Worm (Caenorhabditis elegans) whole organism, late embryonic: Measurements from ENCODE around the gene F10C2.5.

Experiments used
- C08G9.2 ChIP-seq: sonication (generic microtip); optimal IDR thresholded peaks from 2 replicates; lab custom pipeline; 2016; ENCODE audit warnings: mild to moderate bottlenecking, missing genetic modification characterization, moderate library complexity, missing compliant biosample characterization
- C38D4.7 ChIP-seq: fragments of 200-800 bp; sonication (Bioruptor generic); optimal IDR thresholded peaks from 2 replicates; lab custom pipeline; 2018; ENCODE audit warnings: mild to moderate bottlenecking, missing genetic modification characterization, moderate library complexity, missing compliant biosample characterization
- F13H6.1 ChIP-seq: sonication (generic microtip); optimal IDR thresholded peaks from 2 replicates; lab custom pipeline; 2016; ENCODE audit warnings: missing genetic modification characterization, missing compliant biosample characterization
- T23F11.4 ChIP-seq: fragments of 200-800 bp; sonication (Bioruptor generic); optimal IDR thresholded peaks from 2 replicates; lab custom pipeline; 2018; ENCODE audit warnings: mild to moderate bottlenecking, missing genetic modification characterization, missing compliant biosample characterization
- ahr-1 ChIP-seq: sonication (generic microtip); optimal IDR thresholded peaks from 2 replicates; lab custom pipeline; 2016; ENCODE audit warnings: missing genetic modification characterization, missing compliant biosample characterization
- ama-1 ChIP-seq: fragments of 150-350 bp; optimal IDR thresholded peaks from 2 replicates; lab custom pipeline; 2014
- ceh-14 ChIP-seq: sonication (generic microtip); optimal IDR thresholded peaks from 2 replicates; lab custom pipeline; 2016; ENCODE audit warnings: missing genotype, missing genetic modification characterization, missing compliant biosample characterization
- ceh-18 ChIP-seq: sonication (generic microtip); optimal IDR thresholded peaks from 2 replicates; lab custom pipeline; 2016; ENCODE audit warnings: missing genetic modification characterization, missing compliant biosample characterization
- ceh-2 ChIP-seq: sonication (generic microtip); optimal IDR thresholded peaks from 2 replicates; lab custom pipeline; 2016; ENCODE audit warnings: missing genotype, missing genetic modification characterization, missing compliant biosample characterization
- ceh-22 ChIP-seq: sonication (generic microtip); optimal IDR thresholded peaks from 2 replicates; lab custom pipeline; 2017; ENCODE audit warnings: missing biosample characterization, missing genetic modification characterization
- ceh-24 ChIP-seq: sonication (generic microtip); optimal IDR thresholded peaks from 2 replicates; lab custom pipeline; 2016; ENCODE audit warnings: mild to moderate bottlenecking, missing genetic modification characterization, missing compliant biosample characterization
- ceh-31 ChIP-seq: sonication (generic microtip); optimal IDR thresholded peaks from 2 replicates; lab custom pipeline; 2016; ENCODE audit warnings: missing genetic modification characterization, missing compliant biosample characterization
- ceh-34 ChIP-seq: sonication (generic microtip); optimal IDR thresholded peaks from 2 replicates; lab custom pipeline; 2016; ENCODE audit warnings: mild to moderate bottlenecking, missing genetic modification characterization, missing compliant biosample characterization
- ceh-6 ChIP-seq: fragments of 200-800 bp; sonication (Bioruptor generic); optimal IDR thresholded peaks from 2 replicates; lab custom pipeline; 2018; ENCODE audit warnings: mild to moderate bottlenecking, missing genetic modification characterization, missing compliant biosample characterization
- ceh-9 ChIP-seq: sonication (generic microtip); optimal IDR thresholded peaks from 2 replicates; lab custom pipeline; 2016; ENCODE audit warnings: mild to moderate bottlenecking, missing genetic modification characterization, inconsistent platforms, missing compliant biosample characterization
- che-1 ChIP-seq: sonication (generic microtip); optimal IDR thresholded peaks from 2 replicates; lab custom pipeline; 2016; ENCODE audit warnings: mild to moderate bottlenecking, missing genetic modification characterization, missing compliant biosample characterization
- dmd-4 ChIP-seq: sonication (generic microtip); optimal IDR thresholded peaks from 2 replicates; lab custom pipeline; 2016; ENCODE audit warnings: borderline replicate concordance, missing genetic modification characterization, missing compliant biosample characterization
- elt-4 ChIP-seq: sonication (generic microtip); optimal IDR thresholded peaks from 2 replicates; lab custom pipeline; 2016; ENCODE audit warnings: missing genetic modification characterization, missing compliant biosample characterization
- eyg-1 ChIP-seq: sonication (generic microtip); optimal IDR thresholded peaks from 2 replicates; lab custom pipeline; 2016; ENCODE audit warnings: missing genotype, missing genetic modification characterization, missing compliant biosample characterization
- fax-1 ChIP-seq: sonication (generic microtip); optimal IDR thresholded peaks from 2 replicates; lab custom pipeline; 2016; ENCODE audit warnings: missing genotype, missing genetic modification characterization, missing compliant biosample characterization
- fkh-10 ChIP-seq: fragments of 150-350 bp; optimal IDR thresholded peaks from 2 replicates; lab custom pipeline; 2014; ENCODE audit warnings: missing biosample characterization, missing genetic modification reagents, missing genetic modification characterization
- hlh-15 ChIP-seq: sonication (generic microtip); optimal IDR thresholded peaks from 2 replicates; lab custom pipeline; 2016; ENCODE audit warnings: missing genetic modification characterization, missing compliant biosample characterization
- hlh-6 ChIP-seq: sonication (generic microtip); optimal IDR thresholded peaks from 2 replicates; lab custom pipeline; 2016; ENCODE audit warnings: missing genotype, missing genetic modification characterization, missing compliant biosample characterization
- lin-11 ChIP-seq: fragments of 200-800 bp; sonication (Bioruptor generic); optimal IDR thresholded peaks from 2 replicates; lab custom pipeline; 2018; ENCODE audit warnings: mild to moderate bottlenecking, missing genetic modification characterization, missing compliant biosample characterization
- nfya-1 ChIP-seq: sonication (generic microtip); optimal IDR thresholded peaks from 2 replicates; lab custom pipeline; 2017; ENCODE audit warnings: missing genetic modification characterization, mild to moderate bottlenecking, missing compliant biosample characterization, antibody characterized with exemption, moderate library complexity
- nhr-232 ChIP-seq: sonication (generic microtip); optimal IDR thresholded peaks from 2 replicates; lab custom pipeline; 2016; ENCODE audit warnings: missing genetic modification characterization, missing compliant biosample characterization
- npax-4 ChIP-seq: sonication (generic microtip); optimal IDR thresholded peaks from 2 replicates; lab custom pipeline; 2016; ENCODE audit warnings: missing genetic modification characterization, missing compliant biosample characterization
- odd-2 ChIP-seq: sonication (generic microtip); optimal IDR thresholded peaks from 2 replicates; lab custom pipeline; 2017; ENCODE audit warnings: antibody characterized with exemption, mild to moderate bottlenecking, missing genetic modification characterization, missing compliant biosample characterization
- pat-9 ChIP-seq: fragments of 200-800 bp; sonication (Bioruptor generic); optimal IDR thresholded peaks from 2 replicates; lab custom pipeline; 2018; ENCODE audit warnings: mild to moderate bottlenecking, missing genetic modification characterization, moderate library complexity, missing compliant biosample characterization
- pha-2 ChIP-seq: sonication (generic microtip); optimal IDR thresholded peaks from 2 replicates; lab custom pipeline; 2017; ENCODE audit warnings: mild to moderate bottlenecking, missing genetic modification characterization, missing compliant biosample characterization
- pros-1 ChIP-seq: fragments of 150-350 bp; optimal IDR thresholded peaks from 2 replicates; lab custom pipeline; 2014; ENCODE audit warnings: missing biosample characterization, missing genetic modification reagents, missing genetic modification characterization
- ref-2 ChIP-seq: sonication (generic microtip); optimal IDR thresholded peaks from 2 replicates; lab custom pipeline; 2016; ENCODE audit warnings: missing genetic modification characterization, missing compliant biosample characterization
- sdc-2 ChIP-seq: sonication (generic microtip); optimal IDR thresholded peaks from 2 replicates; lab custom pipeline; 2016; ENCODE audit warnings: missing genotype, missing genetic modification characterization, missing compliant biosample characterization
- sox-2 ChIP-seq: fragments of 200-800 bp; sonication (Bioruptor generic); IDR thresholded peaks from 2 replicates; pipeline ENCODE4 v1.3.6; 2022; ENCODE audit warnings: missing genetic modification reagents, missing genetic modification characterization, missing compliant biosample characterization
- syd-9 ChIP-seq: sonication (generic microtip); optimal IDR thresholded peaks from 2 replicates; lab custom pipeline; 2016; ENCODE audit warnings: mild to moderate bottlenecking, missing genetic modification characterization, moderate library complexity, missing compliant biosample characterization
- tbx-2 ChIP-seq: sonication (generic microtip); optimal IDR thresholded peaks from 2 replicates; lab custom pipeline; 2016; ENCODE audit warnings: missing genetic modification characterization, missing compliant biosample characterization
- ttx-3 ChIP-seq: sonication (generic microtip); optimal IDR thresholded peaks from 2 replicates; lab custom pipeline; 2016; ENCODE audit warnings: missing genetic modification reagents, missing genetic modification characterization, missing compliant biosample characterization
- unc-42 ChIP-seq: sonication (generic microtip); optimal IDR thresholded peaks from 2 replicates; lab custom pipeline; 2016; ENCODE audit warnings: missing genotype, missing genetic modification characterization, missing compliant biosample characterization

Gene F10C2.5

DNA sequence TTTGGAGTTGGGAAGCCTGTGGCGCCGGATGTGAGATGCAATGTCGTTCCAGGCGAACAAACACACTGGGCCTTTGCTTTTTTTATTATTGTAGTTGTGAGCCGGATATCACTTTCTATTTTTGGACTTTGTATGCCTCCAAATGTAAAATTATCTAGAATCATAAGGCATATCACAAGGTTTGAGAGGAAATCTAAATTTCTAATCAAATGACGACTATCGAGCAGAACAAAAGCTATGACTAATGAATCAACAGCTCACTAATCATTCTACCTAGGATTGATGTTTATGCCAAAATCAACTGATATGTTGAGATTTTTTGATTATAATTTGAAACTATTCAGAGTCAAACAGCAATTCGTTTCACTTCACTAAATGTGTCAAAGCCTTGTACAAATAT lies 7.3 kb upstream of the F10C2.5 start:
- TF ChIP-seq ceh-24 (no peak), hlh-15 (tag; lab: Kevin White, UChicago) (no peak), nfya-1 (tag; lab: Kevin White, UChicago) (no peak), ceh-6 (GFP tag; lab: Kevin White, UChicago) (no peak), ttx-3 (tag; lab: Kevin White, UChicago) (no peak), unc-42 (tag; lab: Kevin White, UChicago) (no peak), odd-2 (tag; lab: Kevin White, UChicago) (no peak), T23F11.4 (GFP tag; lab: Kevin White, UChicago) (no peak), C08G9.2 (no peak), ceh-9 (tag; lab: Kevin White, UChicago) (no peak), dmd-4 (tag; lab: Kevin White, UChicago) (no peak), nhr-232 (tag; lab: Kevin White, UChicago) (no peak), tbx-2 (tag; lab: Kevin White, UChicago) (no peak), fax-1 (no peak), ceh-14 (no peak), ahr-1 (no peak), sox-2 (GFP tag; lab: Robert Waterston, UW) (no peak), ceh-2 (tag; lab: Kevin White, UChicago) (no peak), elt-4 (tag; lab: Kevin White, UChicago) (no peak), fkh-10 (GFP tag; lab: Kevin White, UChicago) (no peak)

DNA sequence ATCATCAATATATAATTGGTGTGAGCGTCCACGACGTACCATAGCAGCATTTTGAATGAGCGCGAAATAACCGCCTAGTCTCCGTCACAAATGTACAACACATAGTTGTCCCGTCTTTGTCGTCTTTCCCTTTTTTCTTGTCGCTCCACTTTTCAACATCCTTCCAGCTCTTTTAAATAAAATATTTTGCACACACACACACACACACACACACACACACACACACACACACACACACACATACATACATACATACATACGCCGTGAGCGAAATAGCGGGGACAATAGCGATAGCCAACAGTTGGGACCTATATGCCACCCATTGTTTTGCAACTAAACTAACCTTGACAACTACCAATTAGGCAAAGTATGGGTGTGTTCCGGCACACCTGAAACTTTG lies 6.9 kb upstream of the F10C2.5 start:
- TF ChIP-seq sox-2 (GFP tag; lab: Robert Waterston, UW) (peak; percentile 4; the same call in 1 of the 2 replicates), fax-1 (no peak)

DNA sequence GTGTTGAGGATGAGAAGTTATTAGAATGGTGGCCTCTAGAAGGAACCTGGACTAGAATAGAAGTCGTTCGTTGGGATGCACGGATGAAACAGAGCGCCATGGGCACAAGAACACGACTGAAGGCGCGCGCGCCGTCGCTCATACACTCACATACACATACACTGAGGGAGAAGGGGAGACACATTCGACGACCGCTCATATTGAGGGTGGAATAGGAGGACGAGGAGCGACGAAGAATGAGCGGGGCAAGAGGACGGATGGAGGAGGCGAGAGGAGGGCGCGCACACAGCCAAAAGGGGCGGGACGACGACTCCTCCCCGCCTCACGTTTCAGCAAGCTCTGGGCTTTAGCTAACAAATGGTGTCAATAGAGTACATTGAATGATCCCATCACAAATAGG lies 6.4 kb upstream of the F10C2.5 start:
- TF ChIP-seq ceh-31: peak; percentile 44
- TF ChIP-seq hlh-6: peak; percentile 26
- TF ChIP-seq ceh-24: no peak
- no peak for TF ChIP-seq C38D4.7 (GFP tag; lab: Kevin White, UChicago)
- peak; percentile 33 for TF ChIP-seq F13H6.1 (tag; lab: Kevin White, UChicago)
- TF ChIP-seq pros-1 (tag; lab: Kevin White, UChicago): peak; percentile 46
- TF ChIP-seq sdc-2 (tag; lab: Kevin White, UChicago): peak; percentile 56
- TF ChIP-seq che-1 (tag; lab: Kevin White, UChicago): no peak
- no peak for TF ChIP-seq lin-11
- peak; percentile 65 for TF ChIP-seq tbx-2 (tag; lab: Kevin White, UChicago)
- TF ChIP-seq ceh-22 (tag; lab: Kevin White, UChicago): no peak
- peak; percentile 51 for TF ChIP-seq syd-9
- peak; percentile 10 for TF ChIP-seq ceh-18 (tag; lab: Kevin White, UChicago)
- peak; percentile 42 for TF ChIP-seq ceh-2 (tag; lab: Kevin White, UChicago)
- no peak for TF ChIP-seq nfya-1 (tag; lab: Kevin White, UChicago)
- no peak for TF ChIP-seq eyg-1 (tag; lab: Kevin White, UChicago)
- TF ChIP-seq ref-2: peak; percentile 25
- TF ChIP-seq ceh-34 (tag; lab: Kevin White, UChicago): peak; percentile 37
- TF ChIP-seq C08G9.2: peak; percentile 34

DNA sequence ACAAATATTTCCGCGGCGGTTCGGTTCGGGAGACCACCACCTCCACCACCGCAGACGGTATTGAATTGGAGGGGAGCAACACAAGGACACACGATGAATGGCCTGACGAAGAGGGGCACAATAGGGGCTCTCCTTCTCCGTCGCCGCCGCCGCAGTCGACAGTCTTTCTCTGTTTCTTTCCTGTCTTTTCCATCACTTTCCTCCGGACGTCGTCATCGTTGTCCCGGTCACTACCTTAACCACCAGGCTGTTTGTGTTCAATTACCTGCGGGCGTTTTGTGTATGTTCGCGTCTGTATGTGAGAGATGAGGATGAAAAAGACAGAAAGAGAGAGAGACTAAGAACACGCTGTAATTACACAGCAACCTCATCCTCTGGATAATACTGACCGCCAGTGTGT lies 5.5 kb upstream of the F10C2.5 start:
- TF ChIP-seq pha-2 (no peak), syd-9 (no peak), pat-9 (no peak), ttx-3 (tag; lab: Kevin White, UChicago) (no peak), ceh-31 (peak; percentile 38), ceh-34 (tag; lab: Kevin White, UChicago) (peak; percentile 23), ceh-2 (tag; lab: Kevin White, UChicago) (peak; percentile 12), dmd-4 (tag; lab: Kevin White, UChicago) (peak; percentile 2), hlh-6 (no peak), npax-4 (tag; lab: Kevin White, UChicago) (no peak), ceh-24 (no peak), pros-1 (tag; lab: Kevin White, UChicago) (peak; percentile 3), ref-2 (peak; percentile 35), elt-4 (tag; lab: Kevin White, UChicago) (no peak), che-1 (tag; lab: Kevin White, UChicago) (no peak), ama-1 (no peak), sox-2 (GFP tag; lab: Robert Waterston, UW) (peak; percentile 38)
